Worm (Caenorhabditis elegans): ENCODE measurements around the gene F59B1.4.
"Not testable (repeated sequence)": the region's sequence is repeated elsewhere in the genome, so short reads cannot be mapped to it uniquely, and the experiment has no call there.

F59B1.4 gene

DNA sequence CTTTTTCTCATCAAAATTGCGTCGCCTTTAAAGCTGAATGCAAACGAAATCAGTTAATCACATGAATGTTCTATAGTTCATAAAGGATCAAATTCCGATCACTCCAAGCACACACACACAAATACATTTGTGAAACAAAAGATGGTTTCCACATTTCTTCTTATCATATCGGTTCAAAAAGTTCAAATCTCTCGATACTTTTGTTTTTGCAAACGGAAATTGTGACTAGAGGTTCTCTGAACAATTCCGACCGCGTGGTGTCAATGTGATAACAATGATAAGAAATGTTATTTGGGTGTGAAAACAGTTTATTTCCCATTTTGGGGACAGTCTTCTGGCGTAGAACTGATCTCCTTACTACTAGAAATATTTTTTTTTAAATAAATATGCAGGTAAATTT lies 10.0 kb downstream of the F59B1.4 start:
- TF ChIP-seq unc-62 (GFP tag; optimal IDR thresholded peaks at IDR 0.05) = no peak

DNA sequence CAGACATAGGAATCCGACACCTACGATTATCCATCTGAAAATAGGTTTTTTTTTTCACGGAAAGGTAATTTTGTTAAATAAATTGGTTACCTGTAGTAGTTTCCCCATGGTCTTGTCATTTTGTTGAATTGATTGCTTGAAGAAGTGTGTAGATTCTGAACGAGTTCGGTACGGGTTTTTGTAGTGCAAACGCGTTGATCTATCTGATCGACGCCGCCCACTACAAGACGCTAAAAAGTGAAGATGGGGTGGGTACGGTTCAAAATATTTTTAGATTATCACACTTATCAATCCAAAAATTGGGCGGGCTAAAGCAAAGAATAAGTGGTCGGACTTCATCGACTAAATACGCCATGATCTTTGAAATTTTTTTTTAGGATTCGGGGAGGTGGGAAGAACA lies 12.4 kb downstream of the F59B1.4 start, which contains the start of gene T22F3.11:
TSS of gene T22F3.11 (minus strand) at position 157 of the 400 bp plus-strand sequence.
- no peak for TF ChIP-seq unc-62 (GFP tag; optimal IDR thresholded peaks at IDR 0.05)

DNA sequence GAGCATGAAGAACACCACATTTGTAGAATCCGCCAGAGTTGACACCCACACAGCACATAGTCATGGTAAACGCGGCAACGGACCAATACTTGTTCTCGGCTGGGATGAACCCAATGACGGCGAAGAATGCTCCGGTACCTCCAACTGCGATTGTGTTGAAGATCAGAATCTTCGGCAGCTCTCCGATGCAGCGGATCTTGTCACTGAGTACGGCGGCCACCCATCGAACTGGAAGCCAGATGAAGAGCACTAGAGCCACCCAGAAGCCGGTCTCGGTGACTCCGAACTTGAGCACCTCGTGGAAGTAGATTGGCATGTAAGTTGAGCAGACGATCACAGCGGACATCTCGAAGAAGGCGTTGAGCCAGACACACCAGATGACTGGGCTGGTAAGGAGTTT lies 13.8 kb downstream of the F59B1.4 start:
- no peak for TF ChIP-seq unc-62 (GFP tag; optimal IDR thresholded peaks at IDR 0.05)

DNA sequence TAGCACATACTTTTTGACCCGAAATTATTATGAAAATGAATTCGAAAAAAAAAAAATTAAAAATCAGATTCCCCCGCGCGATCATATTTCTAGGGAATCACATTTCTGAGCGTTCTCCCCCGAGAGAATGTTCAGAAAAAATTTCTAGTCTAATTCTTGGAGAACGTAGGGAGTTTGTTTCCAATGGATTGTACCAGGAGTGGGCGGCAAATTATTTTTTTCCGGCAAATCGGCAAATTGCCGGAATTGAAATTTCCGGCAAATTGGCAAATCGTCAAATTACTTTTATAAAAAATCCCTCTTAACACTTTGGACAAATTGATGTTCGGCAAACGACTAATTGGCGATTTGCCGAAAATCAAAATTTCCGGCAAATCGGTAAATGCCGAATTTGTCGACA lies 15.2 kb downstream of the F59B1.4 start, which contains the start of gene T22F3.10:
TSS of gene T22F3.10 (minus strand) at position 101 of the 400 bp plus-strand sequence.
- TF ChIP-seq unc-62 (GFP tag; optimal IDR thresholded peaks at IDR 0.05) = no peak

DNA sequence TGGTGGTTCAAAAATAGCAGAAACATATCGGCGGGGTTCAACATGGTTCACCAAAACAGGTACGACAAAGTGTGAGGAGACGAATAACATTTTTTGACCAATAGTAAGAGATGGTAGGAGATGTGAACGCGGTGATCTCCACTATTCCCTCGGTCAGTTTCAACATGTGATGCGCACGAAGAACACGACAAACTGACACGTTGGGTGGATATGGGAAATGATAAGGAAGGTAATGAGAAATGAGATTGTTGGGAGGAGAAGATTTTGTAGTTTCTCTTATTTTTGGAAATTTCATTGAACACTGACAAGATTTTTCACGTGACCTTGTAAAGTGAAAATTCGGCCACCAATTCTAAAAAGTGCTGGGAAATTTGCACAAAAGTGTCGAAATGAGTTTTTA lies 16.1 kb downstream of the F59B1.4 start:
- TF ChIP-seq unc-62 (GFP tag; optimal IDR thresholded peaks at IDR 0.05) = no peak

DNA sequence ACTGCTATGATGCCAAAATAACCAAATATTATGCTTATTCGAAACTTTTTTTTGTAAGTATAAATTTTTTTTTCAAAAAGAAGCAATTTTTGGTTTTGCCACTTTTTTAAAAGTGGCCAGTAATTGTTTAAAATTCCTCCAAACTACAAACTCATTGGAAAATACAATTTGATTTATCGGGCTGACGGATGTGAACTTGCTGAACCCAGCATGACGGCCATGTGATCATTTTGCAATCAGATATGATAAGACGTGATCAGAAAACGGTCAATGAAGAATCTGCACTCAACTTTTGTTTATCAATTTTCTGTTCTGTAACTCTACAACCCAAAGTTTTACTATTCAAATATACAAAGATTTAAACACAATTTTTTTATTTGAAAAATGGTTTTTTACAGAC lies 20.5 kb downstream of the F59B1.4 start:
- TF ChIP-seq unc-62 (GFP tag; optimal IDR thresholded peaks at IDR 0.05) = no peak

DNA sequence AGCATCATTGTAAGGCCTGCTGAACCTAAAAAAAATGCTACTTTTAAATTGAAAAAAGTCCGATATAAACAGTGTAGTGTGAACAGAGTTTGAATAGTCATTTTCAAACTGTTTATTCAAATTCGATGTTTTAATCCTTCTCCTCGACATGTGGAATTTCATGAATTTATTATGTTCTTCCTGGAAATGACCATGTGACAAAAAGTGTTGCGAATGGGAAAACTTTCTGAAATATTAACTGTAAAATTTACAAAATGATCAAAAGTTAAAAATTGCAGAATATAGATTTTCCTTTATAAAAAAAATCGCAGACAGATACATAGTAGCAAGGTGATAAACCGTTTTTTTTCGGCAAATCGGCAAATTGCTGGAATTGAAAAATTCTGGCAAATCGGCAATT lies 21.5 kb downstream of the F59B1.4 start, which contains the start of gene T22F3.8:
TSS of gene T22F3.8 (minus strand) at position 101 of the 400 bp plus-strand sequence.
- TF ChIP-seq unc-62 (GFP tag; optimal IDR thresholded peaks at IDR 0.05) = no peak

DNA sequence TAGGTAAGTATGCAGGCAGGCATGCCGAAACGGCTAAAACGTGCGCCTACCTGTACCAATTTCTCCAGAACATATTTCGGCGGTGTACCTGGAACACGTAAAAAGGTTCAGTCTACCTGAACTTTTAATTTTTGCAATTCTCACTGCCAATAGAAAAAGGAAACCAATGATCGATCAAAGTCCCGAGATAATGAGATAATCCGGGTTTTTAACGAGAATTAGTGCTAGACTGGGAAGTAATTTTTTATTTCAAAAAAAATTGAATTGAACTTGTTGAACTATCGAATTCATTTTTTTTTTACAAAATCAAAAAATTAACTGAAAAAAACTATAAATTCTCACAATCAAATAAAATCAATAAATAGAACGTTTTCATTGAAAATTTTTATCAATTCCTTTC lies 26.3 kb downstream of the F59B1.4 start, which contains the start of gene T22F3.7:
TSS of gene T22F3.7 (minus strand) at position 101 of the 400 bp plus-strand sequence.
- TF ChIP-seq unc-62 (GFP tag; optimal IDR thresholded peaks at IDR 0.05) = no peak

DNA sequence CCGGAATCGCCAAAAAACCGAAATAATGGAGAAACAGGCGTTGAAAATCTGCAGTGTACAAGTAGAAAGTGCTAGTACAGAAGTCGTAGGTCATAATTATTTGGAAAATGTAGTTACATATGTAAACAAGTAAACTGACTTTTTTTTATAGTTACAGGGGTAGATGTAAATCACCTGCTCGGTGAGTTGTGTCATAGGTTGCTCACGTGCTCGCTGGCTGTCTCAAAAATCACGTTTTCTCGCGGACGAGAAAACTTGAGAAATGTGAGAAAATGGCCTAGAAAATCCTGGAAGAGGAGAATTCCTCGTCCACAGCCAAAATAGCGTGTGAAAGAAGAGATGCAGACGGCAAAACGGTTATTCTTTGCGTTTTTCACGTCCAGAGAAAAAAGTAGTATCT lies 29.8 kb downstream of the F59B1.4 start, which contains the start of gene srh-212:
TSS of gene srh-212 (minus strand) at position 101 of the 400 bp plus-strand sequence.
- not testable (repeated sequence) for TF ChIP-seq unc-62 (GFP tag; optimal IDR thresholded peaks at IDR 0.05)

DNA sequence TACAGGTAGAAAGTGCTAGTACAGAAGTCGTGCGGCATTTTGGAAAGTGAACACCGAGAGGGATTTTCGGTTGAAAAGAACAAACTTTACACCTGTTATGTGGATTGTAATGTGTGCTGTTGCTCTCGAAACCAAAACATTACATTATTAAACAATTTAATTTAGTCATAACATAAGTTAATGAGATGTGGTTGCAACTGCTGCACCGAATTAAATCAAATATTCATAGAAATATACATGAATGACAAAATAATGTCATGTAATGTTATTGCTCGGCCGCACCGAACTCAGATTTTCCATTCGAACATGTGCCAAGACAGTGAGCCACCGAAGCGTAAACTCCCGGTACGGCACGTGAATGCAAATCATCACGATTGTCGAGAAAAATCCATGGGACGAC lies 31.9 kb downstream of the F59B1.4 start, which contains the start of gene srh-213:
TSS of gene srh-213 (minus strand) at position 101 of the 400 bp plus-strand sequence.
- no peak for TF ChIP-seq unc-62 (GFP tag; optimal IDR thresholded peaks at IDR 0.05)

DNA sequence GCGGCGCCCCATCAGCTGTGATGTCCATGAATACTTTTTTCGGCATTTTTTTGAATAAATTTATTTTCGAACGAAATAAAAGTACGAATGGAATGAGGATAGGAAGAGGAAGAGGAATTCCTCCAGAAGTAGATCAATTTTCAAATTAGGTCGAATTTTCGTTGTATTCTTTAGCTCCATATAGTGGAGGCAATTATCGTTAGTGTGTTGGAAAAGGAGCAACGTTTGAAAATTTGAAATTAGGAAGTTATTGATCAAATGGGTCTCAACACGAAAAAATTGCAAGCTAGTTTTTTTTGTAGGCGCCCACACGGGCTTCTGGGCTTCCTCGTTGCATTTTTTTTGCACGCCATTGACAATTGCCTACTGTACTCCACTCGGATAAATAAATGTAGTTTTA lies 34.7 kb downstream of the F59B1.4 start, which contains the start of gene T22F3.12:
TSS of gene T22F3.12 (minus strand) at position 101 of the 400 bp plus-strand sequence.
- no peak for TF ChIP-seq unc-62 (GFP tag; optimal IDR thresholded peaks at IDR 0.05)

DNA sequence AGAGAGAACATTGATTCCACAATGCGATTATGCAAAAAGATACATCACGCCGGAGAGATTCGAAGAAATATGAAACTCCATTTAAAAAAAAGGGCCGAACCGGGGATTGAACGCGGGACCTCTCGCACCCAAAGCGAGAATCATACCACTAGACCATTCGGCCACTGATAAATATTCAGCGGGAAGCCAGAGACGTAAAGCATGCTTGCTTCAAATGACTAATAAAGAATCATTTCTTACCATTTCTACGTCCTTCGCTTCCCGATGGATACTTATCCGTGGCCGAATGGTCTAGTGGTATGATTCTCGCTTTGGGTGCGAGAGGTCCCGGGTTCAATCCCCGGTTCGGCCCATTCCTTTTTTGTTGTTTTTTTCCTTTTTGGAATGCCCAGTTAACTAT lies 38.6 kb downstream of the F59B1.4 start:
- no peak for TF ChIP-seq unc-62 (GFP tag; optimal IDR thresholded peaks at IDR 0.05)

DNA sequence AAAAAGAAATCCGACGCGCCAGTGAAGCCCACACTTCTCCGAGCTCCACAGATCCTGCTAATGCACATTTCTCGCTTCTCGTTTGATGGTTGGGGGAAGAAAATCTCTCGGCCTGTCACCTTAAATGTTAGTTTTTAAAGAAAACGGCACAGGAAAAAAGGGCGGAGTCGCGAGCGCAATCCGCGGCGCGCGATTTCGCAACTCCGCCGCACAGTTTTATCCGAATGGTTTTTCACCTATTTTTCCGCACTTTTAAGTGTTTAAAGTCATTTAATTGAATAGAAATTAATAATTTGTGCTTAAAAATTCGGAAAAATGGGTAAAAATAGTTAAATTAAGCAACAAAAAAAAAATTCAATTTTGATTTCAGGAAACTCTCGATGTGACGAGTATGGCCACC lies 39.2 kb downstream of the F59B1.4 start:
- TF ChIP-seq unc-62 (GFP tag; optimal IDR thresholded peaks at IDR 0.05) = no peak

DNA sequence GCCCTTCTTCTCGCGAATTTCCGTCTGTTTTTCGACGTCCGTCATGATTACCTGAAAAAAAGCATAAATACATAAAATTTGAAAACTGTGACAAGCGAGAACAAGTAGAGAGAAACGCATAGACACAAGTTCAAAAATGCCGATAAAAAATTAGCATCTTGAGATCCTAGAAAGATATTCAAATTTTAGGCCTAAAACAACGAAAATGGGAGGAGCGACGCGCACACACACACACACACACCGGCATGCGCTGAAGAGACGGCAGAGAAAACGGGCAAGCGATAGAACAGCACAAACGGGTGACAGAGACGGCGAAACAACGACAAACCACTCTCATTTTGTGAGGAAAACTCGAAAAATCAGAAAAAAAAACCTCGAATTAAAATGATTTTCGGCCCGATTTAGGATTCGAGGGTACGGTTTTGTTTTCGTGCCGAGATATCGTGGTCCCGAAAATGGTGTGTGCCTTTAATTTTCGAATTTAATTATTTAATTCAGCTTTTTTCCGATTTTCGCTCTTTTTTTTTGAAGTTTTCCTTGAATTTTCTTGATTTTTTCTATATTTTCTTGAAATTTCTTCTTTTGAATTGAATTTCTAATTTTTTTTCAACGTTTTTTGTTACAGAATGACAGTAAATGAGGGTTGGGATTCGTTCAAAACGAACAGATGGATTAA lies 40.7 kb downstream of the F59B1.4 start, which contains the start of the genes rpl-11.1 and T22F3.2:
TSS of gene rpl-11.1 (minus strand) at position 51 of the 676 bp plus-strand sequence.
TSS of gene T22F3.2 (plus strand) at position 626 of the 676 bp plus-strand sequence.
- TF ChIP-seq unc-62 (GFP tag; optimal IDR thresholded peaks at IDR 0.05) = no peak

DNA sequence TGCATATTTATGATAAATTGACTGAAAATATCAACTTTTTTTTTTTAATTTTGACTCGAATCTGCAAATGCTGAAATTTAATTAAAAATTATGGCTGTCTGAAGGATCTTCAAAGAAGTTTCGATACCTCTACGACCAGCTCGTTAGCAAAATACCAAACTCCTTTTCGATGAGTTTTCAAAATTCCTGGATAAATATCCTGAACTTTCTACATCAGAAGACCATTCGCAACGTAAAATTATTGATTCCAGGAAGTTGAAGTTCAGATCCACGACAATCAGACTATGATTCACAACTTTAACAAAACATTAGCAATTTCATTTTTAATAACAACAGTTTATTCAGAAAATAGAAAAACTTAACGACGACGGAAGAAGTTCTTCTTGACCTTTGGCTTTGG lies 41.8 kb downstream of the F59B1.4 start:
- TF ChIP-seq unc-62 (GFP tag; optimal IDR thresholded peaks at IDR 0.05) = no peak

DNA sequence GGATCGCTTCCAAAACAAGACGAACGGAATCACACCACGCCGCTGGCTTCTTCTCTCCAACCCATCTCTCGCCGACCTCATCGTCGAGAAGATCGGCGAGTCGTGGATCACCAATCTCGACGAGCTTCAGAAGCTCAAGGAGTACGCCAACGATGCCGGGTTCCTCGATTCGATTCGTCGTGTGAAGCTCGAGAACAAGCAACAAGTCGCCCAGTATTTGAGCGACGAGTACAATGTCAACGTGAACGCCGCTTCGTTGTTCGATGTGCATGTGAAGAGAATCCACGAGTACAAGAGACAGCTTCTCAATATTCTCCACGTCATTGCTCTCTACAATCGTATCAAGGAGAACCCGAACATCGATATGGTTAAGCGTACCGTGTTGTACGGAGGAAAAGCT lies 43.2 kb downstream of the F59B1.4 start:
- TF ChIP-seq unc-62 (GFP tag; optimal IDR thresholded peaks at IDR 0.05) = no peak

DNA sequence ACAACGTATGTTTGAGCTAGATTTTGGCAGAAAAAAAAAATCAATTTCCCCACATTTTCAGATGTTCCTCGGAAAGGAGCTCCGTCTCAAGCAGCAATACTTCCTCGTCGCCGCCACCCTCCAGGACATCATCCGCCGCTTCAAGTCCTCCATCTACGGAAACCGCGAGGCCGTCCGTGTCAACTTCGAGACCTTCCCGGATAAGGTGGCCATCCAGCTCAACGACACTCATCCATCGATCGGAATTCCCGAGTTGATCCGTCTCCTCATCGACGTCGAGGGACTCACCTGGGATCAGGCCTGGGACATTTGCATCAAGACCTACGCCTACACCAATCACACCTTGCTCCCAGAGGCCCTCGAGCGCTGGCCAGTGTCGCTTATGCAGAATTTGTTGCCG lies 44.2 kb downstream of the F59B1.4 start:
- no peak for TF ChIP-seq unc-62 (GFP tag; optimal IDR thresholded peaks at IDR 0.05)

Data from whole organism, dauer.